Worm (Caenorhabditis elegans) whole organism, mixed stage, embryonic: Measurements from ENCODE around the gene nhr-66.

Source experiments
- M03D4.4 ChIP-seq: sonication (generic microtip); optimal IDR thresholded peaks from 2 replicates; lab custom pipeline; 2017; ENCODE audit warnings: mild to moderate bottlenecking, missing genetic modification characterization, missing compliant biosample characterization
- bed-3 ChIP-seq: fragments of 200-800 bp; sonication (Bioruptor generic); optimal IDR thresholded peaks from 3 replicates; lab custom pipeline; 2018; ENCODE audit warnings: mild to moderate bottlenecking, missing genetic modification characterization, moderate library complexity, missing compliant biosample characterization
- ceh-39 ChIP-seq: fragments of 150-350 bp; optimal IDR thresholded peaks from 2 replicates; lab custom pipeline; 2014; ENCODE audit warnings: missing biosample characterization, missing genetic modification characterization
- ceh-83 ChIP-seq: fragments of 200-800 bp; sonication (Bioruptor generic); optimal IDR thresholded peaks from 2 replicates; lab custom pipeline; 2018; ENCODE audit warnings: mild to moderate bottlenecking, missing genetic modification characterization, missing compliant biosample characterization
- ces-1 ChIP-seq: fragments of 150-350 bp; optimal IDR thresholded peaks from 2 replicates; lab custom pipeline; 2014; ENCODE audit warnings: missing biosample characterization, missing genetic modification reagents, missing genetic modification characterization
- cnd-1 ChIP-seq: fragments of 200-800 bp; sonication (Bioruptor generic); optimal IDR thresholded peaks from 2 replicates; lab custom pipeline; 2018; ENCODE audit warnings: mild to moderate bottlenecking, missing genetic modification characterization, missing compliant biosample characterization
- drap-1 ChIP-seq: fragments of 200-800 bp; sonication (Bioruptor generic); optimal IDR thresholded peaks from 3 replicates; lab custom pipeline; 2018; ENCODE audit warnings: mild to moderate bottlenecking, missing genetic modification characterization, missing compliant biosample characterization
- elt-1 ChIP-seq: sonication (generic microtip); optimal IDR thresholded peaks from 2 replicates; lab custom pipeline; 2017; ENCODE audit warnings: missing genetic modification characterization, mild to moderate bottlenecking, missing compliant biosample characterization, antibody characterized with exemption, moderate library complexity, borderline replicate concordance; ENCODE audit not compliant: insufficient read depth
- elt-3 ChIP-seq: fragments of 150-350 bp; optimal IDR thresholded peaks from 2 replicates; lab custom pipeline; 2014; ENCODE audit warnings: missing biosample characterization, missing genetic modification characterization
- flh-1 ChIP-seq: fragments of 200-800 bp; sonication (Bioruptor generic); optimal IDR thresholded peaks from 2 replicates; lab custom pipeline; 2018; ENCODE audit warnings: mild to moderate bottlenecking, missing genetic modification characterization, moderate library complexity, missing compliant biosample characterization
- ham-2 ChIP-seq: fragments of 200-800 bp; sonication (Bioruptor generic); optimal IDR thresholded peaks from 2 replicates; lab custom pipeline; 2018; ENCODE audit warnings: mild to moderate bottlenecking, missing genetic modification characterization, missing compliant biosample characterization
- hlh-1 ChIP-seq: fragments of 150-350 bp; optimal IDR thresholded peaks from 2 replicates; lab custom pipeline; 2014; ENCODE audit warnings: missing biosample characterization, missing genetic modification reagents, missing genetic modification characterization
- lin-13 ChIP-seq: fragments of 150-350 bp; optimal IDR thresholded peaks from 2 replicates; lab custom pipeline; 2014; ENCODE audit warnings: missing biosample characterization, missing genetic modification characterization
- lin-32 ChIP-seq: fragments of 200-800 bp; sonication (Bioruptor generic); optimal IDR thresholded peaks from 2 replicates; lab custom pipeline; 2018; ENCODE audit warnings: mild to moderate bottlenecking, missing genetic modification characterization, missing compliant biosample characterization
- lsy-2 ChIP-seq: fragments of 150-350 bp; optimal IDR thresholded peaks from 2 replicates; lab custom pipeline; 2014; ENCODE audit warnings: missing biosample characterization, missing genetic modification characterization
- mab-5 ChIP-seq: fragments of 150-350 bp; optimal IDR thresholded peaks from 2 replicates; lab custom pipeline; 2014; ENCODE audit warnings: missing biosample characterization, missing genetic modification characterization
- mep-1 ChIP-seq: fragments of 150-350 bp; optimal IDR thresholded peaks from 2 replicates; lab custom pipeline; 2017; ENCODE audit warnings: missing biosample characterization, missing genetic modification reagents, missing genetic modification characterization, inconsistent platforms
- mls-2 ChIP-seq: sonication (generic microtip); optimal IDR thresholded peaks from 2 replicates; lab custom pipeline; 2016; ENCODE audit warnings: mild to moderate bottlenecking, missing genetic modification characterization, moderate library complexity, missing compliant biosample characterization
- nhr-12 ChIP-seq: fragments of 150-350 bp; optimal IDR thresholded peaks from 2 replicates; lab custom pipeline; 2014; ENCODE audit warnings: missing biosample characterization, missing genetic modification characterization
- nhr-2 ChIP-seq: fragments of 150-350 bp; optimal IDR thresholded peaks from 2 replicates; lab custom pipeline; 2014; ENCODE audit warnings: missing biosample characterization, missing genetic modification characterization
- nhr-237 ChIP-seq: fragments of 150-350 bp; optimal IDR thresholded peaks from 2 replicates; lab custom pipeline; 2014; ENCODE audit warnings: missing biosample characterization, missing genetic modification characterization
- nhr-28 ChIP-seq: fragments of 150-350 bp; optimal IDR thresholded peaks from 2 replicates; lab custom pipeline; 2014; ENCODE audit warnings: missing biosample characterization, missing genetic modification characterization
- nhr-76 ChIP-seq: sonication (generic microtip); optimal IDR thresholded peaks from 2 replicates; lab custom pipeline; 2017; ENCODE audit warnings: missing biosample characterization, missing genetic modification characterization
- pha-4 ChIP-seq: fragments of 150-350 bp; optimal IDR thresholded peaks from 2 replicates; lab custom pipeline; 2018; ENCODE audit warnings: missing biosample characterization, missing genetic modification reagents, missing genetic modification characterization
- sem-2 ChIP-seq: fragments of 200-800 bp; sonication (Bioruptor generic); optimal IDR thresholded peaks from 2 replicates; lab custom pipeline; 2018; ENCODE audit warnings: mild to moderate bottlenecking, missing genetic modification characterization, missing compliant biosample characterization
- sptf-1 ChIP-seq: sonication (generic microtip); optimal IDR thresholded peaks from 2 replicates; lab custom pipeline; 2017; ENCODE audit warnings: mild to moderate bottlenecking, missing genetic modification characterization, moderate library complexity, missing compliant biosample characterization
- tbx-8 ChIP-seq: fragments of 200-800 bp; sonication (Bioruptor generic); optimal IDR thresholded peaks from 2 replicates; lab custom pipeline; 2018; ENCODE audit warnings: mild to moderate bottlenecking, missing genetic modification characterization, moderate library complexity, missing compliant biosample characterization
- zip-8 ChIP-seq: fragments of 150-350 bp; optimal IDR thresholded peaks from 2 replicates; lab custom pipeline; 2014; ENCODE audit warnings: missing biosample characterization, missing genetic modification characterization
- ztf-11 ChIP-seq: fragments of 150-350 bp; optimal IDR thresholded peaks from 2 replicates; lab custom pipeline; 2014; ENCODE audit warnings: missing biosample characterization, missing genetic modification characterization

The nhr-66 gene

ce11 chrIV:8205272-8206098, 30.9 kb downstream of the nhr-66 start, which contains the start of gene hgrs-1:
Gene hgrs-1, minus strand, starts transcription at chrIV:8206048.
- TF ChIP-seq flh-1 (GFP tag; lab: Kevin White, UChicago) (no peak), mep-1 (tag; lab: Kevin White, UChicago) (peak; percentile 3)

ce11 chrIV:8203555-8203954, 32.8 kb downstream of the nhr-66 start:
- TF ChIP-seq sptf-1 (tag; lab: Kevin White, UChicago) (no peak), zip-8 (tag; lab: Kevin White, UChicago) (no peak), sem-2 (GFP tag; lab: Kevin White, UChicago) (no peak), nhr-237 (tag; lab: Kevin White, UChicago) (no peak), ceh-39 (tag; lab: Kevin White, UChicago) (no peak), pha-4 (tag; lab: Kevin White, UChicago) (no peak), elt-1 (tag; lab: Kevin White, UChicago) (no peak), ztf-11 (no peak), nhr-2 (no peak), lin-32 (GFP tag; lab: Kevin White, UChicago) (no peak), cnd-1 (tag; lab: Kevin White, UChicago) (no peak), ces-1 (no peak), nhr-28 (tag; lab: Kevin White, UChicago) (no peak), ham-2 (no peak), flh-1 (GFP tag; lab: Kevin White, UChicago) (no peak), lsy-2 (tag; lab: Kevin White, UChicago) (no peak)

- TF ChIP-seq elt-3 (tag; lab: Kevin White, UChicago), result no peak
Observed at ce11 chrIV:8201133-8201532, 35.3 kb downstream of the nhr-66 start, which contains the start of gene glrx-22. Gene glrx-22, minus strand, starts transcription at chrIV:8201233.

- TF ChIP-seq ceh-39 (tag; lab: Kevin White, UChicago) (no peak), bed-3 (GFP tag; lab: Kevin White, UChicago) (no peak), nhr-2 (no peak), drap-1 (GFP tag; lab: Kevin White, UChicago) (no peak), lsy-2 (tag; lab: Kevin White, UChicago) (no peak), mab-5 (tag; lab: Kevin White, UChicago) (no peak), sptf-1 (tag; lab: Kevin White, UChicago) (no peak)
Observed at ce11 chrIV:8199824-8200223, 36.6 kb downstream of the nhr-66 start.

ce11 chrIV:8199274-8199673, 37.1 kb downstream of the nhr-66 start:
- TF ChIP-seq lin-13 (tag; lab: Kevin White, UChicago) (no peak), drap-1 (GFP tag; lab: Kevin White, UChicago) (no peak), nhr-76 (tag; lab: Kevin White, UChicago) (no peak), ceh-39 (tag; lab: Kevin White, UChicago) (no peak), M03D4.4 (tag; lab: Kevin White, UChicago) (no peak), tbx-8 (GFP tag; lab: Kevin White, UChicago) (no peak), ham-2 (no peak), nhr-12 (tag; lab: Kevin White, UChicago) (no peak), nhr-237 (tag; lab: Kevin White, UChicago) (no peak), mls-2 (no peak), elt-1 (tag; lab: Kevin White, UChicago) (no peak), bed-3 (GFP tag; lab: Kevin White, UChicago) (no peak), cnd-1 (tag; lab: Kevin White, UChicago) (no peak), ceh-83 (GFP tag; lab: Kevin White, UChicago) (no peak), hlh-1 (no peak)
